Fruit fly (Drosophila melanogaster) whole organism, pupa: Measurements from ENCODE around the gene Dd.

Experiments
- CG10348 ChIP-seq: fragments of 200-800 bp; sonication (Bioruptor generic); IDR thresholded peaks from 2 replicates; pipeline ENCODE4 v1.3.6; 2022; ENCODE audit warnings: missing biosample characterization, missing genetic modification characterization
- CG12605 ChIP-seq: fragments of 200-800 bp; sonication (Bioruptor generic); IDR thresholded peaks from 2 replicates; pipeline ENCODE4 v1.3.6; 2022; ENCODE audit warnings: missing biosample characterization, missing genetic modification characterization
- CG13204 ChIP-seq: fragments of 200-800 bp; sonication (Bioruptor generic); optimal IDR thresholded peaks from 2 replicates; lab custom pipeline; 2018; ENCODE audit warnings: missing biosample characterization, mild to moderate bottlenecking, missing genetic modification characterization, moderate library complexity
- CG14655 ChIP-seq: fragments of 200-800 bp; sonication (Bioruptor generic); optimal IDR thresholded peaks from 3 replicates; lab custom pipeline; 2017; ENCODE audit warnings: mild to moderate bottlenecking, missing biosample characterization, missing genetic modification reagents, missing genetic modification characterization
- CG15710 ChIP-seq: fragments of 200-800 bp; sonication (Bioruptor generic); optimal IDR thresholded peaks from 2 replicates; lab custom pipeline; 2018; ENCODE audit warnings: missing biosample characterization, mild to moderate bottlenecking, missing genetic modification characterization, moderate library complexity
- CG17806 ChIP-seq: fragments of 200-800 bp; sonication (Bioruptor generic); optimal IDR thresholded peaks from 2 replicates; lab custom pipeline; 2018; ENCODE audit warnings: missing biosample characterization, mild to moderate bottlenecking, missing genetic modification characterization, moderate library complexity
- CG32121 ChIP-seq: fragments of 200-800 bp; sonication (Bioruptor generic); IDR thresholded peaks from 2 replicates; pipeline ENCODE4 v1.3.6; 2022; ENCODE audit warnings: missing biosample characterization, missing genetic modification characterization
- CG34367 ChIP-seq: fragments of 200-800 bp; sonication (Bioruptor generic); optimal IDR thresholded peaks from 2 replicates; lab custom pipeline; 2018; ENCODE audit warnings: missing biosample characterization, mild to moderate bottlenecking, missing genetic modification characterization
- CG4496 ChIP-seq: fragments of 200-800 bp; sonication (Bioruptor generic); IDR thresholded peaks from 3 replicates; pipeline ENCODE4 v1.3.6; 2022; ENCODE audit warnings: missing biosample characterization, missing genetic modification characterization
- CG8159 ChIP-seq: fragments of 200-800 bp; sonication (Bioruptor generic); optimal IDR thresholded peaks from 3 replicates; lab custom pipeline; 2018; ENCODE audit warnings: missing biosample characterization, mild to moderate bottlenecking, missing genetic modification characterization, moderate library complexity
- CG8301 ChIP-seq: fragments of 200-800 bp; sonication (Bioruptor generic); optimal IDR thresholded peaks from 2 replicates; lab custom pipeline; 2018; ENCODE audit warnings: missing biosample characterization, mild to moderate bottlenecking, missing genetic modification characterization
- CG9948 ChIP-seq: fragments of 200-800 bp; sonication (Bioruptor generic); optimal IDR thresholded peaks from 2 replicates; lab custom pipeline; 2018; ENCODE audit warnings: missing biosample characterization, mild to moderate bottlenecking, missing genetic modification characterization, moderate library complexity
- D1 ChIP-seq: fragments of 200-800 bp; sonication (Bioruptor generic); optimal IDR thresholded peaks from 2 replicates; lab custom pipeline; 2018; ENCODE audit warnings: missing biosample characterization, mild to moderate bottlenecking, missing genetic modification characterization, moderate library complexity
- EcR ChIP-seq: fragments of 200-800 bp; sonication (Bioruptor generic); optimal IDR thresholded peaks from 3 replicates; lab custom pipeline; 2019; ENCODE audit warnings: missing biosample characterization, missing genetic modification characterization, mild to moderate bottlenecking, moderate library complexity, missing genetic modification reagents
- Ets98B ChIP-seq: fragments of 200-800 bp; sonication (Bioruptor generic); IDR thresholded peaks from 2 replicates; pipeline ENCODE4 v1.3.6; 2022; ENCODE audit warnings: missing biosample characterization, missing genetic modification characterization
- Pif1A ChIP-seq: fragments of 200-800 bp; sonication (Bioruptor generic); optimal IDR thresholded peaks from 3 replicates; lab custom pipeline; 2016; ENCODE audit warnings: missing biosample characterization, missing genetic modification characterization
- Pif1B ChIP-seq: fragments of 200-800 bp; sonication (Bioruptor generic); optimal IDR thresholded peaks from 3 replicates; lab custom pipeline; 2016; ENCODE audit warnings: missing biosample characterization, missing genetic modification characterization
- Snoo ChIP-seq: fragments of 200-800 bp; sonication (Bioruptor generic); optimal IDR thresholded peaks from 3 replicates; lab custom pipeline; 2017; ENCODE audit warnings: missing biosample characterization, mild to moderate bottlenecking, missing genetic modification characterization, inconsistent platforms
- fd96Ca ChIP-seq: fragments of 200-800 bp; sonication (Bioruptor generic); IDR thresholded peaks from 3 replicates; pipeline ENCODE4 v1.3.6; 2022; ENCODE audit warnings: missing biosample characterization, missing genetic modification characterization
- gl ChIP-seq: fragments of 200-800 bp; sonication (Bioruptor generic); optimal IDR thresholded peaks from 2 replicates; lab custom pipeline; 2018; ENCODE audit warnings: missing biosample characterization, mild to moderate bottlenecking, missing genetic modification characterization
- rn ChIP-seq: fragments of 200-800 bp; sonication (Bioruptor generic); IDR thresholded peaks from 2 replicates; pipeline ENCODE4 v1.3.6; 2022; ENCODE audit warnings: missing biosample characterization, missing genetic modification characterization

Gene Dd

DNA sequence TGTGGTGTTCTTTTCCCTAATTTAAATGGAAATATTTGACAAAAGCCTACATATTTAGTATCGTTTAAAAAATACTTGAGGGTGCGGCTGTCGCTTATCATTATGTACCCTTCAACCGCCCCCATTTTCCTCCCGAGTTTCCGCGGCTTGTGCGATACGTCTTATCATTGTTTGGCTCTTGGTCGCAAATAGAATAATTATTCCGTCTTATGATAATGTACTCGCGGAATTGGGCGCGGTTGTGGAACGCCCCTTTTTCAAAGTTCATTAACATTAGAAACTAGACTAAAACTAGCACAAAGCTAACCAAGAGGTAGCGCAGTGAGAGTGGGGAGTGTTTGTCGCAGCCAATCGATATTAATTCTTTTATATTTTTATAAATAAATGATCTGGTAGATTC is 41.6 kb upstream of the Dd start:
- no peak for TF ChIP-seq gl (tag; lab: Kevin White, UChicago)
- TF ChIP-seq, all 21 proteins: peak for 0

DNA sequence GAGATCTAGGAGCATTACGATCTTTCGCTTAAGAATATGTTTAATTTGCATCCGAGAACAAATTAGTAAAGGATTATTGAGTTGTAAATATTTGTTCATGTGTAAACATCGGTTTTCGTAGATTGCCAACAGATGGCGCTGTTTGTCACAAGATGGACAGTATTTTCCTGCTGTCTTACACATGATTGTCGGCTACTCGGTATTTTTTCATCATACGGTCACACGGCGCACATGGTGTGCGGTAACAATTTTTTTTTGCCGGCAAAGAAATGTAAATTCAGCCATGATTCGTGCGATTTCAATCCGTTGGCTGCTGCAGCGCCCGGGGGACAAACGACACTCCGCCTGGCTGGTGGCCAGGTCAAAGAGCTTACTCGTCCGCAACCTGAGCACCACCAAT is 39.1 kb upstream of the Dd start, which contains the start of the genes bbx and waw:
Gene bbx (plus strand): TSS at position 151 of the 400 bp plus-strand sequence.
Gene waw (plus strand): TSS at position 151 of the 400 bp plus-strand sequence.
- TF ChIP-seq Snoo (tag; lab: Kevin White, UChicago), result peak; percentile 12
- TF ChIP-seq CG8159 (tag; lab: Kevin White, UChicago), result peak; percentile 16
- TF ChIP-seq CG10348 (GFP tag; lab: Robert Waterston, UW), result no peak
- no peak for TF ChIP-seq CG34367 (tag; lab: Kevin White, UChicago)
- peak; percentile 54 for TF ChIP-seq EcR (GFP tag; lab: Kevin White, UChicago)
- no peak for TF ChIP-seq CG15710
- TF ChIP-seq, all 21 proteins: peak for 3

DNA sequence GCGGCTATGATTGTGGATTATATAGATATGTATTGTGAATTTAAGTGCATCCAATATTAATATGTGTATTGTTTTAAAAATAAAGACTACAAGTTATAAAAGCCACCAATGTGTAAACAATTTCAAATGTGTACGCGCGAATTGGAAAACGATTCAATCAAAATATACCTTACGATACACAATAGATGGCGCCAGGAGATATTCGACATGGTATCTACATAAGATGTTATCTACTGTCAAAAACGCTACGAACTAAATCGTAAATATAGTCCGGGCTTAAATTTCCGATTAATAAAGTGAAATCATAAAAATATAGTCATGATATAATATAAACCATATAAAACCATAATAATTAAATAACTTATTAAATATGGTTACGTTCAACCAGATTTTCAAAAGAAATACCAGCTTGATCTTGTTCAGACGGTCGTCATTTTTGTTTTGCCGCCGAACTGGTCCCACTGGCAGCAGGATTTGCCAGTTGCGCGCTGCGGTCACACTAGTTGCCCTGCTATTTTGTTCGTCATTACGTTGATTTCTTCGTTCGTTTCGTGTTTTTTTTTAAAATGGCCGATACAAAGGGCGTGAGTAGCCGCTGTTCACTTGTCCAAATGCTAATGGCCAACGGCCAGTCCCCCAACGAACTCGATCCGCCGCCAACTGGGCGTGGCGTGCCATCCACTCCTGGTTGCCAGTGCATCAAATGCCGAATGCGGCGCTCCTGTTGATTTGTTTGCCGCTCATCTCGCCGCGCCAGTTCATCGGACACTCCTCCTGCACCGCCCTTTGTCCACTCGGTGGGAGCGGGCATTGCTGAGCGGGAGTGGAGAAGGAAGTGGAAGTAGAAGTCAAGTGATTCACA is 34.2 kb upstream of the Dd start, which contains the start of gene Septin1:
Gene Septin1 (plus strand): TSS at position 477 of the 862 bp plus-strand sequence.
- TF ChIP-seq CG34367 (tag; lab: Kevin White, UChicago) (no peak), fd96Ca (GFP tag; lab: Robert Waterston, UW) (no peak), EcR (GFP tag; lab: Kevin White, UChicago) (peak; percentile 55), CG8301 (tag; lab: Kevin White, UChicago) (no peak), CG10348 (GFP tag; lab: Robert Waterston, UW) (no peak), Snoo (tag; lab: Kevin White, UChicago) (no peak), CG13204 (GFP tag; lab: Kevin White, UChicago) (no peak), D1 (tag; lab: Kevin White, UChicago) (no peak), CG9948 (tag; lab: Kevin White, UChicago) (no peak), CG4496 (GFP tag; lab: Robert Waterston, UW) (0 out of 3 replicates have a peak, but pooled peaks have one; percentile 19), CG12605 (GFP tag; lab: Robert Waterston, UW) (no peak), Ets98B (GFP tag; lab: Robert Waterston, UW) (no peak), CG32121 (GFP tag; lab: Robert Waterston, UW) (no peak)

DNA sequence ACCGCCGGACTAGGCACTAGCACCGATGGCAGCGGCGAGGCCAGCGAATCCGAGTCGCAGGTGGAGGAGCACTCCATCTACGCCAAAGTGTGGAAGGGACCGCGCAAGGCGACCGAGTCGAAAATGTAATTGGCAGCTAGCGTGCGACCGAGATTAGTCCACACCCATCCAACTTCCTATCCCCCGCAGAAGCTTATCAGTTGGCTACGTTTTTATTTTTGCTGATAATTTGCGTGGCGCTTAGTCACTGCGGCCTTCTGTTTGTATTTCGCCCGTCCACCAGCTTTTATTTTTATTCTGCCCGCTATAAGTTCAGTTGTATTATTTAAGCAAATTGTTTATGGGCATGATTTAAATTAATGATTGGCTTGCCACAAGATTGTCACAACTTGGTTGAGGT is 29.7 kb upstream of the Dd start:
- TF ChIP-seq CG17806 (tag; lab: Kevin White, UChicago) (no peak), Ets98B (GFP tag; lab: Robert Waterston, UW) (no peak), CG12605 (GFP tag; lab: Robert Waterston, UW) (no peak), CG14655 (GFP tag; lab: Kevin White, UChicago) (no peak), CG4496 (GFP tag; lab: Robert Waterston, UW) (no peak), CG34367 (tag; lab: Kevin White, UChicago) (no peak), Pif1A (GFP tag; lab: Kevin White, UChicago) (no peak), D1 (tag; lab: Kevin White, UChicago) (no peak), EcR (GFP tag; lab: Kevin White, UChicago) (no peak), CG10348 (GFP tag; lab: Robert Waterston, UW) (no peak), CG8159 (tag; lab: Kevin White, UChicago) (no peak), rn (no peak), CG15710 (no peak)
- TF ChIP-seq, all 21 proteins: peak for 0

DNA sequence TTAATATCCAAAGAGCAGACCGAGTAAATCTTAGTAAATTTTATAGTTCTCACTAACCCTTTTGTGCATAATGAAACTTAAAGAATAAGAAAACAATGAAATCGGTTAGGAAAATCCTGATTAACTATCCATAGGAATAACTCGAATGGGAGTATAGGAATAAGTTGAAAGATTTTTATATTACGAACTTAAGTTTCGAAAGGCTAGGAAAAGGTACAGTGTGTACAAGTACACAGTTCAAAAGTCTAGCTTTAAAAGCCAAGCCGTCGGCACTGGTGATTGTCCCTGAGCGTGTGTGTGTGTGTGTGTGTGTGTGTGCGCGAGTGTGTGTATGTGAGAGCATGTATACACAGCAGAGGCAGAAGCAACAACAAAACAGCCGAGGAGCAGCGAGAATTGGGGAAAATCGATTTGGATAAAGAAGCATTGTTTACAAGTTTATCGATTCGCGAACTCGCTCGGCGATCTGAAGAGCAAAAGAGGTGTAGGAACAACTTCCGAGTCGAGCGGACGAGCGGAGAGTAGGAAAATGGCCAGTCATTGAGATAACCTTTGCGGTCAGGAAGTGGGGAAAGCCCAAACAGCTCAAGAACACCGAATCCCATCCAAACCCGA is 27.5 kb upstream of the Dd start:
- TF ChIP-seq CG10348 (GFP tag; lab: Robert Waterston, UW) (no peak), Snoo (tag; lab: Kevin White, UChicago) (no peak), fd96Ca (GFP tag; lab: Robert Waterston, UW) (no peak), Pif1B (no peak), CG32121 (GFP tag; lab: Robert Waterston, UW) (no peak), CG13204 (GFP tag; lab: Kevin White, UChicago) (no peak), rn (no peak), gl (tag; lab: Kevin White, UChicago) (no peak), CG8159 (tag; lab: Kevin White, UChicago) (no peak), CG17806 (tag; lab: Kevin White, UChicago) (no peak), Ets98B (GFP tag; lab: Robert Waterston, UW) (no peak), CG4496 (GFP tag; lab: Robert Waterston, UW) (no peak), EcR (GFP tag; lab: Kevin White, UChicago) (no peak), CG9948 (tag; lab: Kevin White, UChicago) (no peak)

DNA sequence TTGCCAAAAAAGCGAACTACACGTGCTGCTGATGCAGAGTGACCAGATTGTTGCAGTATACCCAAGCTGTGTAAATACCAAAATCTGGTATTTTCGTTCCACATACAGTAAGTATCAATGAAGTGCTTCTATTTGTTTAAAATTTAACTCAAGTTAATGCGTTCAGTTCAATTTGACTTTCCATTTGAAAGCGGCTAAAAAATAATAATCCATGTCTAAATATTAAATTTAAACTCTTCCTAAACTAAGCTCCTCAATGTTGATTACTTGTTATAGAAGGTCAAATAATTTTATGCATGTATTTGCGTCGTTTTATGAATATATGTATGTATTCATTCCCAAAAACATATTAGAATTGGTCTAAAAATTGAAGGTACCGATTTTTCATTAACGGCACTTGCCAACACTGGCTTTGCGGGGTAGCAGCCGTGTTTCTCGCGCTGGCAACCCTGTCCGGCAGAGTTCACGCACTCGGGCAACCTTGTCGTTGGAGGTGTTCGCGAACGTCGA is 26.0 kb upstream of the Dd start, which contains the start of the genes peng and sol:
Gene peng (minus strand): TSS at position 44 of the 510 bp plus-strand sequence.
Gene sol (plus strand): TSS at position 481 of the 510 bp plus-strand sequence.
- TF ChIP-seq CG8159 (tag; lab: Kevin White, UChicago) (peak; percentile 68), Snoo (tag; lab: Kevin White, UChicago) (peak; percentile 70), rn (no peak), CG17806 (tag; lab: Kevin White, UChicago) (peak; percentile 54), Ets98B (GFP tag; lab: Robert Waterston, UW) (peak; percentile 23; the same call in 1 of the 2 replicates), CG15710 (peak; percentile 62), fd96Ca (GFP tag; lab: Robert Waterston, UW) (peak; percentile 45; the same call in 2 of the 3 replicates), CG32121 (GFP tag; lab: Robert Waterston, UW) (no peak; the same call in 1 of the 2 replicates), CG4496 (GFP tag; lab: Robert Waterston, UW) (peak; percentile 65; the same call in 2 of the 3 replicates), CG10348 (GFP tag; lab: Robert Waterston, UW) (0 out of 2 replicates have a peak, but pooled peaks have one; percentile 13), CG8301 (tag; lab: Kevin White, UChicago) (peak; percentile 57), CG9948 (tag; lab: Kevin White, UChicago) (peak; percentile 54), CG13204 (GFP tag; lab: Kevin White, UChicago) (no peak), D1 (tag; lab: Kevin White, UChicago) (no peak), Pif1A (GFP tag; lab: Kevin White, UChicago) (no peak), EcR (GFP tag; lab: Kevin White, UChicago) (peak; percentile 30), CG34367 (tag; lab: Kevin White, UChicago) (peak; percentile 63), gl (tag; lab: Kevin White, UChicago) (no peak), Pif1B (peak; percentile 55), CG12605 (GFP tag; lab: Robert Waterston, UW) (no peak), CG14655 (GFP tag; lab: Kevin White, UChicago) (no peak)
